Fruit fly (Drosophila melanogaster) whole organism, adult: ENCODE measurements around the gene Nepl8.

Experiments used
- Clk ChIP-seq: fragments of 200-800 bp; sonication (Bioruptor generic); optimal IDR thresholded peaks from 2 replicates; lab custom pipeline; 2017; ENCODE audit warnings: missing biosample characterization, missing genetic modification characterization
- kay ChIP-seq: fragments of 200-800 bp; sonication (Bioruptor generic); peaks from one replicate; lab custom pipeline; 2016; ENCODE audit warnings: missing biosample characterization, missing genetic modification characterization, borderline replicate concordance
- toe ChIP-seq: fragments of 200-800 bp; sonication (Bioruptor generic); optimal IDR thresholded peaks from 2 replicates; lab custom pipeline; 2016; ENCODE audit warnings: missing biosample characterization, missing genetic modification characterization

dm6 chr2L:16501366-16501765 is 13.4 kb downstream of the Nepl8 start:
- TF ChIP-seq toe (GFP tag; lab: Kevin White, UChicago) (no peak), kay (GFP tag; lab: Kevin White, UChicago) (no peak), Clk (GFP tag; lab: Kevin White, UChicago) (no peak)
